Fruit fly (Drosophila melanogaster) whole organism, embryonic: ENCODE data around the gene CG46434.

Experiments
- Ada2b ChIP-seq: fragments of 200-800 bp; sonication (Bioruptor generic); IDR thresholded peaks from 2 replicates; pipeline ENCODE4 v1.3.6; 2022; ENCODE audit warnings: missing biosample characterization, missing genetic modification characterization
- Adf1 ChIP-seq: fragments of 200-800 bp; sonication (Bioruptor generic); IDR thresholded peaks from 2 replicates; pipeline ENCODE4 v1.3.6; 2022; ENCODE audit warnings: missing biosample characterization, missing genetic modification characterization
- Blimp-1 ChIP-seq: fragments of 200-800 bp; sonication (Bioruptor generic); optimal IDR thresholded peaks from 3 replicates; lab custom pipeline; 2018; ENCODE audit warnings: missing biosample characterization, missing genetic modification characterization, mild to moderate bottlenecking, moderate library complexity, missing genetic modification reagents
- C15 ChIP-seq: fragments of 200-800 bp; sonication (Bioruptor generic); IDR thresholded peaks from 3 replicates; pipeline ENCODE4 v1.3.6; 2022; ENCODE audit warnings: missing biosample characterization, missing genetic modification characterization
- CG1024 ChIP-seq: fragments of 200-800 bp; sonication (Bioruptor generic); IDR thresholded peaks from 2 replicates; pipeline ENCODE4 v1.3.6; 2022; ENCODE audit warnings: missing biosample characterization, missing genetic modification characterization
- CG12769 ChIP-seq: fragments of 200-800 bp; sonication (Bioruptor generic); optimal IDR thresholded peaks from 2 replicates; lab custom pipeline; 2019; ENCODE audit warnings: missing biosample characterization, mild to moderate bottlenecking, missing genetic modification characterization, moderate library complexity
- CG13624 ChIP-seq: fragments of 200-800 bp; sonication (Bioruptor generic); optimal IDR thresholded peaks from 2 replicates; lab custom pipeline; 2016; ENCODE audit warnings: missing biosample characterization, missing genetic modification characterization
- CG13894 ChIP-seq: fragments of 200-800 bp; sonication (Bioruptor generic); optimal IDR thresholded peaks from 3 replicates; lab custom pipeline; 2018; ENCODE audit warnings: missing biosample characterization, mild to moderate bottlenecking, missing genetic modification characterization, moderate library complexity
- CG15479 ChIP-seq: fragments of 200-800 bp; sonication (Bioruptor generic); optimal IDR thresholded peaks from 3 replicates; lab custom pipeline; 2019; ENCODE audit warnings: missing biosample characterization, mild to moderate bottlenecking, missing genetic modification characterization, moderate library complexity
- CG4282 ChIP-seq: fragments of 200-800 bp; sonication (Bioruptor generic); optimal IDR thresholded peaks from 2 replicates; lab custom pipeline; 2016; ENCODE audit warnings: missing biosample characterization, missing genetic modification characterization
- CG4360 ChIP-seq: fragments of 200-800 bp; sonication (Bioruptor generic); IDR thresholded peaks from 2 replicates; pipeline ENCODE4 v1.3.6; 2022; ENCODE audit warnings: missing biosample characterization, missing genetic modification characterization
- CG6254 ChIP-seq: fragments of 200-800 bp; sonication (Bioruptor generic); optimal IDR thresholded peaks from 3 replicates; lab custom pipeline; 2017; ENCODE audit warnings: mild to moderate bottlenecking, missing biosample characterization, missing genetic modification reagents, missing genetic modification characterization
- CG6791 ChIP-seq: fragments of 200-800 bp; sonication (Bioruptor generic); IDR thresholded peaks from 3 replicates; pipeline ENCODE4 v1.3.6; 2022; ENCODE audit warnings: missing biosample characterization, missing genetic modification characterization; ENCODE audit not compliant: partially characterized antibody
- CG7372 ChIP-seq: fragments of 200-800 bp; sonication (Bioruptor generic); IDR thresholded peaks from 2 replicates; pipeline ENCODE4 v1.3.6; 2022; ENCODE audit warnings: missing biosample characterization, missing genetic modification characterization
- Dad ChIP-seq: fragments of 200-800 bp; sonication (Bioruptor generic); optimal IDR thresholded peaks from 3 replicates; lab custom pipeline; 2016; ENCODE audit warnings: missing biosample characterization, missing genetic modification characterization
- Ets65A ChIP-seq: fragments of 200-800 bp; sonication (Bioruptor generic); peaks from one replicate; lab custom pipeline; 2016; ENCODE audit warnings: missing biosample characterization, missing genetic modification characterization
- HHEX ChIP-seq: fragments of 200-800 bp; sonication (Bioruptor generic); optimal IDR thresholded peaks from 3 replicates; lab custom pipeline; 2017; ENCODE audit warnings: missing biosample characterization, mild to moderate bottlenecking, missing genetic modification characterization, missing genetic modification reagents
- MTF-1 ChIP-seq: fragments of 200-800 bp; sonication (Bioruptor generic); optimal IDR thresholded peaks from 2 replicates; lab custom pipeline; 2018; ENCODE audit warnings: missing biosample characterization, mild to moderate bottlenecking, missing genetic modification characterization, borderline replicate concordance
- Max ChIP-seq: fragments of 200-800 bp; sonication (Bioruptor generic); optimal IDR thresholded peaks from 2 replicates; lab custom pipeline; 2016; ENCODE audit warnings: missing biosample characterization, mild to moderate bottlenecking, missing genetic modification characterization
- Med ChIP-seq: fragments of 200-800 bp; sonication (Bioruptor generic); peaks from one replicate; lab custom pipeline; 2016; ENCODE audit warnings: missing biosample characterization, missing genetic modification characterization, mild to moderate bottlenecking, inconsistent platforms, moderate library complexity
- Vsx1 ChIP-seq: fragments of 200-800 bp; sonication (Bioruptor generic); optimal IDR thresholded peaks from 2 replicates; lab custom pipeline; 2017; ENCODE audit warnings: missing biosample characterization, mild to moderate bottlenecking, missing genetic modification characterization, missing genetic modification reagents
- Xrp1 ChIP-seq: fragments of 200-800 bp; sonication (Bioruptor generic); IDR thresholded peaks from 2 replicates; pipeline ENCODE4 v1.3.6; 2022; ENCODE audit warnings: missing biosample characterization, missing genetic modification characterization
- bbx ChIP-seq: fragments of 200-800 bp; sonication (Bioruptor generic); IDR thresholded peaks from 2 replicates; pipeline ENCODE4 v1.3.6; 2022; ENCODE audit warnings: missing biosample characterization, missing genetic modification characterization; ENCODE audit not compliant: partially characterized antibody
- cg ChIP-seq: fragments of 200-800 bp; sonication (Bioruptor generic); optimal IDR thresholded peaks from 3 replicates; lab custom pipeline; 2019; ENCODE audit warnings: missing biosample characterization, mild to moderate bottlenecking, missing genetic modification characterization, moderate library complexity
- chm ChIP-seq: fragments of 200-800 bp; sonication (Bioruptor generic); IDR thresholded peaks from 2 replicates; pipeline ENCODE4 v1.3.6; 2022; ENCODE audit warnings: missing biosample characterization, missing genetic modification characterization
- chn ChIP-seq: fragments of 200-800 bp; sonication (Bioruptor generic); optimal IDR thresholded peaks from 2 replicates; lab custom pipeline; 2016; ENCODE audit warnings: missing biosample characterization, missing genetic modification characterization
- crc ChIP-seq: fragments of 200-800 bp; sonication (Bioruptor generic); optimal IDR thresholded peaks from 2 replicates; lab custom pipeline; 2016; ENCODE audit warnings: missing biosample characterization, missing genetic modification characterization
- crol ChIP-seq: fragments of 200-800 bp; sonication (Bioruptor generic); IDR thresholded peaks from 2 replicates; pipeline ENCODE4 v1.3.6; 2022; ENCODE audit warnings: missing biosample characterization, missing genetic modification characterization
- danr ChIP-seq: fragments of 200-800 bp; sonication (Bioruptor generic); IDR thresholded peaks from 2 replicates; pipeline ENCODE4 v1.3.6; 2022; ENCODE audit warnings: missing biosample characterization, missing genetic modification characterization
- gem ChIP-seq: fragments of 200-800 bp; sonication (Bioruptor generic); optimal IDR thresholded peaks from 2 replicates; lab custom pipeline; 2019; ENCODE audit warnings: missing biosample characterization, mild to moderate bottlenecking, missing genetic modification characterization, moderate library complexity
- ken ChIP-seq: fragments of 200-800 bp; sonication (Bioruptor generic); IDR thresholded peaks from 3 replicates; pipeline ENCODE4 v1.3.6; 2022; ENCODE audit warnings: missing biosample characterization, missing genetic modification characterization
- oc ChIP-seq: fragments of 200-800 bp; sonication (Bioruptor generic); optimal IDR thresholded peaks from 2 replicates; lab custom pipeline; 2018; ENCODE audit warnings: missing biosample characterization, mild to moderate bottlenecking, missing genetic modification characterization, moderate library complexity
- onecut ChIP-seq: fragments of 200-800 bp; sonication (Bioruptor generic); IDR thresholded peaks from 2 replicates; pipeline ENCODE4 v1.3.6; 2022; ENCODE audit warnings: missing biosample characterization, missing genetic modification characterization
- peb ChIP-seq: fragments of 200-800 bp; sonication (Bioruptor generic); IDR thresholded peaks from 2 replicates; pipeline ENCODE4 v1.3.6; 2022; ENCODE audit warnings: missing biosample characterization, missing genetic modification characterization
- pho ChIP-seq: fragments of 200-800 bp; sonication (Bioruptor generic); optimal IDR thresholded peaks from 2 replicates; lab custom pipeline; 2016; ENCODE audit warnings: missing biosample characterization, missing genetic modification characterization
- stwl ChIP-seq: fragments of 200-800 bp; sonication (Bioruptor generic); optimal IDR thresholded peaks from 3 replicates; lab custom pipeline; 2018; ENCODE audit warnings: missing biosample characterization, mild to moderate bottlenecking, missing genetic modification characterization, moderate library complexity
- tio ChIP-seq: fragments of 200-800 bp; sonication (Bioruptor generic); optimal IDR thresholded peaks from 2 replicates; lab custom pipeline; 2017; ENCODE audit warnings: missing biosample characterization, missing genetic modification characterization, inconsistent platforms
- tll ChIP-seq, 2 experiments: fragments of 200-800 bp in 1 of 2; fragments of >200 bp in 1 of 2; sonication (Bioruptor generic) in 1 of 2; optimal IDR thresholded peaks; 2 replicates each; lab custom pipeline; 2017 to 2019; ENCODE audit warnings: missing biosample characterization in 2 of 2, missing genetic modification characterization in 2 of 2, mild to moderate bottlenecking in 1 of 2, moderate library complexity in 1 of 2
- zfh2 ChIP-seq: fragments of 200-800 bp; sonication (Bioruptor generic); optimal IDR thresholded peaks from 2 replicates; lab custom pipeline; 2016; ENCODE audit warnings: missing biosample characterization, missing genetic modification characterization

Gene CG46434

DNA sequence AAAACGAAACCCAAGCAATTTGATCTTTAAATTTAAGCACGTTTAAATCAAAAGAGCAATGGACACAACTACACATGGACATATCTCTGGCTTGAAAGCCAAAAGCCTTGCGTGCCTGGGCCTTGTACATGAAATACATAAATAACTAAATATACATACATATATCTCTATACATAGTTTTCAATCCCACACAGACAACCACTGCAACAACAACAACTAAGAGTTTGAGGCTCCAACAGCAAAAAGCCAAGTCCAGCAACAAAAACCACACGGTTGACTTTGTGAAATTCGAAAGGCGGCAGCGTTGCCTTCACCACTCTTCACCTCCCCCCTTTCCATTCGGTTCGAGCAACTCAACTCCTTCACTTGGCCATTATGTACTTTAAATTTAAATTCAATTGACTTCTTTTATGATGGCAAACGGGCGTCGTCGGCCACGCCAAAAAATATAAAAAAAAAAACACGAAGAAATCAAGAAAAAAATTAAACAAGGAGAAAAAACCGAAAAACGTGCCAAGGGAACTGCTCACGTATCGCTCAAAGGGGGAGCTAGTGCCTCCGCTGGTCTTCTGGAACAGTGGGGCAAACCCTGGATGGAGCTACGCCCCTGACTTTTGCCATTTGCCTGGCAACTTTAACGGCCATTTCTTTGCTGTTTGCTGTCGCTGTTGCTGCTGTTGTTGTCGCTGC lies 16.1 kb upstream of the CG46434 start:
- TF ChIP-seq C15 (GFP tag; lab: Robert Waterston, UW) (no peak), zfh2 (GFP tag; lab: Kevin White, UChicago) (no peak), stwl (tag; lab: Kevin White, UChicago) (no peak), CG4360 (GFP tag; lab: Robert Waterston, UW) (peak; percentile 73), CG4282 (no peak), danr (GFP tag; lab: Robert Waterston, UW) (no peak), pho (GFP tag; lab: Kevin White, UChicago) (no peak), Dad (GFP tag; lab: Kevin White, UChicago) (no peak), cg (GFP tag; lab: Kevin White, UChicago) (peak; percentile 43), crol (peak; percentile 39), Adf1 (no peak), HHEX (GFP tag; lab: Kevin White, UChicago) (no peak), peb (no peak)

- peak; percentile 55 for TF ChIP-seq CG15479 (GFP tag; lab: Kevin White, UChicago)
- TF ChIP-seq Max, result no peak
- no peak for TF ChIP-seq CG7372 (GFP tag; lab: Robert Waterston, UW)
- no peak for TF ChIP-seq onecut (GFP tag; lab: Robert Waterston, UW)
- TF ChIP-seq CG13624 (GFP tag; lab: Kevin White, UChicago), result no peak
- TF ChIP-seq ken (GFP tag; lab: Robert Waterston, UW), result 0 out of 3 replicates have a peak, but pooled peaks have one; percentile 13
- peak; percentile 33 for TF ChIP-seq Ets65A (GFP tag; lab: Kevin White, UChicago)
- TF ChIP-seq Ada2b (GFP tag; lab: Robert Waterston, UW), result 0 out of 2 replicates have a peak, but pooled peaks have one; percentile 4
- TF ChIP-seq tll (GFP tag; optimal IDR thresholded peaks at IDR 0.05; lab: Kevin White, UChicago), result peak in 1 of 2 experiments; percentile 56
- TF ChIP-seq MTF-1, result peak; percentile 5
- TF ChIP-seq Blimp-1 (GFP tag; lab: Kevin White, UChicago), result peak; percentile 1
- peak; percentile 53 for TF ChIP-seq Med
These were observed 15.2 kb upstream of the CG46434 start for dm6 chr3L:19559171-19559570.

DNA sequence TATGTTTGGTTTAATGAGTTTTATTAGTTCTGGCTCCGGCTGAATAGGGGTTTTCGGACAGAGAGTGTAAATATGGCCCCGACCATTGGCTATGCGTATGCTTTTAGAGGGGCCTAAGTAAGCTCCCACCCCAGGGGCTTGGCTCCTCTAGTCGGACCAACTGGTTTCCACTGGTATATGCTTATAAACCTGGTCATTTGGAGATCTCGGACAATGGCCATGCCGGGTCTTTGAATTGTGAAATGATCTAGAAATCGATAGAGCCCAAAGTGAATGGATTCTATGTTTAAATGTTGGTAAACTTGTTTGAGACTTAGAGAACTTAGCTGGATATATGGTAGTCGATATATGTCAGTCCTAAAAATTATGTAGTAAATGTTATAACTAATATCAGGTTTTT lies 14.7 kb upstream of the CG46434 start:
- TF ChIP-seq cg (GFP tag; lab: Kevin White, UChicago), result no peak
- TF ChIP-seq tio (GFP tag; lab: Kevin White, UChicago), result no peak
- TF ChIP-seq oc (tag; lab: Kevin White, UChicago), result peak; percentile 39
- 0 out of 2 replicates have a peak, but pooled peaks have one; percentile 2 for TF ChIP-seq bbx (GFP tag; lab: Robert Waterston, UW)
- peak; percentile 49 for TF ChIP-seq CG12769
- no peak for TF ChIP-seq Vsx1
- TF ChIP-seq Xrp1, result no peak
- no peak for TF ChIP-seq chn (GFP tag; lab: Kevin White, UChicago)
- no peak for TF ChIP-seq peb
- TF ChIP-seq CG1024 (GFP tag; lab: Robert Waterston, UW), result no peak
- TF ChIP-seq chm, result no peak
- no peak for TF ChIP-seq CG6254 (GFP tag; lab: Kevin White, UChicago)
- peak; percentile 1 for TF ChIP-seq gem
- TF ChIP-seq CG13894, result peak; percentile 91
- TF ChIP-seq crc (GFP tag; lab: Kevin White, UChicago), result no peak
- TF ChIP-seq CG6791 (GFP tag; lab: Robert Waterston, UW), result 0 out of 3 replicates have a peak, but pooled peaks have one; percentile 33
- TF ChIP-seq, all 482 proteins: peak for 6
